Worm (Caenorhabditis elegans): ENCODE measurements around the gene his-1.

his-1 gene

DNA sequence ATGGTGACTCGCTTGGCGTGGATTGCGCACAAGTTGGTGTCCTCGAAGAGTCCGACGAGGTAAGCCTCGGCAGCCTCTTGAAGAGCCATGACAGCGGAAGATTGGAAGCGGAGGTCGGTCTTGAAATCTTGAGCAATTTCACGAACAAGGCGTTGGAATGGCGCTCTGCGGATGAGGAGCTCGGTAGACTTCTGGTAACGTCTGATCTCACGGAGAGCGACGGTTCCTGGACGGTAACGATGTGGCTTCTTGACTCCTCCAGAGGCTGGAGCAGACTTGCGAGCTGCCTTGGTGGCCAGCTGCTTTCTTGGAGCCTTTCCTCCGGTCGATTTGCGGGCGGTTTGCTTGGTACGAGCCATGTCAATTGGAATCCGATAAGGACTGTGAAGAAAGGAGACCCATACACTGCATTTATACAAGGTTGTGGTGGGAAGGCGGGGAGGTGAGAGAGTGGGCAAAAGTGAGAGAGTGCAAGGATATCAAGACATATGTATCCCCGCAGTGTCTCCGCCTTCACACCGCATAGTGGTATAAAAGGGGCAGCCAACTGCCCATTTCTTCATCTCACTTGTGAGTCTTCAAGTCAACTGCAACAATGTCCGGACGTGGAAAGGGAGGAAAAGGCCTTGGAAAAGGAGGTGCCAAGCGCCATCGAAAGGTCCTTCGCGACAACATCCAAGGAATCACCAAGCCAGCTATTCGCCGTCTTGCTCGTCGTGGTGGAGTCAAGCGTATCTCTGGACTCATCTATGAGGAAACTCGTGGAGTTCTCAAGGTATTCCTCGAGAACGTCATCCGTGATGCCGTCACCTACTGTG lies at the start of gene his-1, which contains the start of gene his-2:
Gene his-1 (plus strand): TSS at position 596 of the 818 bp plus-strand sequence.
Gene his-2 (minus strand): TSS at position 359 of the 818 bp plus-strand sequence.
- peak; percentile 58; the same call in 1 of the 2 replicates for TF ChIP-seq zfh-2 (GFP tag; conservative IDR thresholded peaks at IDR 0.05)
- peak; percentile 63; the same call in 1 of the 2 replicates for TF ChIP-seq egrh-3 (GFP tag; IDR thresholded peaks at IDR 0.05)
- 0 out of 2 replicates have a peak, but pooled peaks have one; percentile 35 for TF ChIP-seq hsf-1 (GFP tag; IDR thresholded peaks at IDR 0.05)
- TF ChIP-seq nfyb-1 (GFP tag; IDR thresholded peaks at IDR 0.05), result 0 out of 2 replicates have a peak, but pooled peaks have one; percentile 9

DNA sequence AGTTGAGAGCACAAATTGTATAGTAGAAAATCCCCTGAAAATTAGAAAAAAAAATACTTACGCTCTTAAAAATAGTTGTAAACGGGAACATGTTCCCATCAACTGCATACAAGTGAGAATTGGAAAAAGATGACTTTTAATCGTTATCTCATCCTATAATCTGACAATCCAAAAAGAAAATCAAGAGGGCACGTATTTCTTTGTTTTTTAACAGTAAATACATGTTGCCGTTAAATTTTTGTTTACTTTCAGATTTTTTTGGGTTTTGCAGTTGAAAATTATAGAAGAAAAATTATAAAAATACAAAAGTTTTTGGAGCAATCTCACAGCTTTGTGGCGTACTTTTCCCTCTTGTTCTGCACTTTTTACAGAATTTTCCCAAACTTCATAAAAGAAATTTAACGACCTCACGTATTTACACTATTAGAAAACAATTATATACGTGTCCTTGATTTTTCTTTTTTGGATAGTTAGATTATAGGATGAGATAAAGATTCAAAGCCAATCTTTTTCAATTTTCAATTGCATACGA lies 45.6 kb upstream of the his-1 start, which contains the start of the genes C06C6.9 and C06C6.8:
Gene C06C6.9 (minus strand): TSS at position 101 of the 532 bp plus-strand sequence.
Gene C06C6.8 (plus strand): TSS at position 482 of the 532 bp plus-strand sequence.
- no peak for TF ChIP-seq him-1 (tag; optimal IDR thresholded peaks at IDR 0.05)
- TF ChIP-seq ztf-25 (GFP tag; IDR thresholded peaks at IDR 0.05), result no peak
- no peak for TF ChIP-seq C06A6.2 (GFP tag; conservative IDR thresholded peaks at IDR 0.05)
- no peak for TF ChIP-seq attf-3 (GFP tag; conservative IDR thresholded peaks at IDR 0.05)
- no peak for TF ChIP-seq Y79H2A.3 (GFP tag; conservative IDR thresholded peaks at IDR 0.05)
- TF ChIP-seq ztf-22 (GFP tag; optimal IDR thresholded peaks at IDR 0.05), result no peak
- no peak for TF ChIP-seq unc-62 (GFP tag; optimal IDR thresholded peaks at IDR 0.05)
- TF ChIP-seq Y95B8A.8 (GFP tag; IDR thresholded peaks at IDR 0.05), result no peak
- TF ChIP-seq aptf-2 (GFP tag; conservative IDR thresholded peaks at IDR 0.05), result no peak
- TF ChIP-seq efl-1 (GFP tag; optimal IDR thresholded peaks at IDR 0.05), result no peak
- TF ChIP-seq F55B11.4 (tag; optimal IDR thresholded peaks at IDR 0.05; ENCODE audit: borderline replicate concordance, insufficient read depth), result no peak
- no peak for TF ChIP-seq egl-18 (GFP tag; IDR thresholded peaks at IDR 0.05)
- no peak for TF ChIP-seq B0035.1 (tag; optimal IDR thresholded peaks at IDR 0.05)
- no peak for TF ChIP-seq K11D2.4 (GFP tag; IDR thresholded peaks at IDR 0.05)
- TF ChIP-seq hmg-20 (GFP tag; IDR thresholded peaks at IDR 0.05), result no peak
- TF ChIP-seq lin-54 (GFP tag; optimal IDR thresholded peaks at IDR 0.05), result no peak
- TF ChIP-seq zim-3 (tag; optimal IDR thresholded peaks at IDR 0.05), result no peak

DNA sequence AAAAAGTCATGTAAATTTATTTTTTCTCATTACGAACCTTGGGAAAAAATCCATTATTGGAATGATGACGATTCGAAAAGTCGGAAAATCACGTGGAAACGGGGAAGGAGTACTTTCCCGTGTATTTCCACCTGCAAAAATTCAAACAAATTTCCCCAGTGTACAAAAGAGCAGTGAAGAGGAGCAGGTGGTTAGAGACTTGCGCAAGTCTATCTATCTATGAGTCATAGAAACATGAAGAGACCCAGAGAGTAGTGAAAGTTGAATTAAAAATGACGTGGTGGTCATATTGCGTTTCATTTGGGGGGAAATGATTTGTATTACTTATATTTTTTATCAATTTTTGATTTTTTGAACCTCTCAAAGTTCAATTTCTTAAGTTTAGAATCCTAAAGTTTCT lies 41.9 kb upstream of the his-1 start, which contains the start of gene nhr-50:
Gene nhr-50 (minus strand): TSS at position 199 of the 400 bp plus-strand sequence.
- TF ChIP-seq nfyb-1 (GFP tag; IDR thresholded peaks at IDR 0.05) (peak; percentile 34; the same call in 1 of the 2 replicates), hmg-1.2 (GFP tag; IDR thresholded peaks at IDR 0.05) (peak; percentile 58; the same call in 1 of the 2 replicates), nhr-80 (tag; optimal IDR thresholded peaks at IDR 0.05) (peak; percentile 78), atf-7 (tag; optimal IDR thresholded peaks at IDR 0.05) (peak; percentile 77), attf-5 (GFP tag; optimal IDR thresholded peaks at IDR 0.05) (peak; percentile 20), F55B11.4 (tag; optimal IDR thresholded peaks at IDR 0.05; ENCODE audit: borderline replicate concordance, insufficient read depth) (no peak), akir-1 (GFP tag; optimal IDR thresholded peaks at IDR 0.05) (no peak), dox-1 (GFP tag; IDR thresholded peaks at IDR 0.05) (peak; percentile 50; the same call in 1 of the 2 replicates), chd-7 (tag; optimal IDR thresholded peaks at IDR 0.05) (no peak), B0261.1 (tag; optimal IDR thresholded peaks at IDR 0.05) (no peak)

DNA sequence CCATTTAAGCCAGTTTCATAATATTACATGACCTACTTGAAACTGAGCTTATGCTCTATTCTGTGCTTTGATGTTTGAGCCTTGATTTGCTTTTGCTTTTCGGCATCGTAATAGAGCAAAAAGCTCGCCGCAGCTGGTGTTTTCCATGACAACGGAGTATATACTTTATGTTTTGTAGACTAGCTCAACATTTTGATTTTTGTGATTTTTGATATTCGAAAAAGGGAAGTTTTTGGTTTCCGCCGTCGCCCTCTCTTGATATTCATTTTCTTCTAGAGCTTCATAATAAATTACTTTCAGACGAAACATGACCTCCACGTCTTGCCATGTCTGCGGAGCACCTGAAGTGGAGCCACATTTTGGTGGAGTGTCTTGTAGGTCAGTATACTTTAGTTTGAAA lies 40.0 kb upstream of the his-1 start, which contains the start of gene nhr-63:
Gene nhr-63 (plus strand): TSS at position 301 of the 400 bp plus-strand sequence.
- TF ChIP-seq snpc-1.3 (tag; optimal IDR thresholded peaks at IDR 0.05; ENCODE audit: insufficient read depth) (no peak), lin-26 (GFP tag; IDR thresholded peaks at IDR 0.05) (no peak), hmg-20 (GFP tag; IDR thresholded peaks at IDR 0.05) (no peak), nhr-27 (tag; optimal IDR thresholded peaks at IDR 0.05) (no peak)

All from whole organism, young adult.